Worm (Caenorhabditis elegans) whole organism, early embryonic: Measurements from ENCODE around the gene ccg-1.

Experiments used
- B0310.2 ChIP-seq: sonication (generic microtip); optimal IDR thresholded peaks from 2 replicates; lab custom pipeline; 2016; ENCODE audit warnings: mild to moderate bottlenecking, missing genetic modification characterization, missing compliant biosample characterization
- F13C5.2 ChIP-seq: sonication (generic microtip); optimal IDR thresholded peaks from 2 replicates; lab custom pipeline; 2017; ENCODE audit warnings: mild to moderate bottlenecking, missing genetic modification characterization, inconsistent platforms, missing compliant biosample characterization
- aly-1 ChIP-seq: sonication (generic microtip); optimal IDR thresholded peaks from 2 replicates; lab custom pipeline; 2016; ENCODE audit warnings: missing genetic modification characterization, missing compliant biosample characterization
- ama-1 ChIP-seq: fragments of 150-350 bp; optimal IDR thresholded peaks from 2 replicates; lab custom pipeline; 2014
- ceh-13 ChIP-seq: fragments of 200-800 bp; sonication (Bioruptor generic); optimal IDR thresholded peaks from 2 replicates; lab custom pipeline; 2018; ENCODE audit warnings: mild to moderate bottlenecking, missing genetic modification characterization, missing compliant biosample characterization
- ceh-36 ChIP-seq: sonication (generic microtip); optimal IDR thresholded peaks from 2 replicates; lab custom pipeline; 2016; ENCODE audit warnings: missing genetic modification characterization, inconsistent platforms, missing compliant biosample characterization
- ets-7 ChIP-seq: sonication (generic microtip); optimal IDR thresholded peaks from 2 replicates; lab custom pipeline; 2016; ENCODE audit warnings: missing genotype, missing genetic modification characterization, missing compliant biosample characterization
- flt-1 ChIP-seq: fragments of 200-800 bp; sonication (Bioruptor generic); IDR thresholded peaks from 2 replicates; pipeline ENCODE4 v1.3.6; 2022; ENCODE audit warnings: missing genetic modification characterization, missing compliant biosample characterization
- hmbx-1 ChIP-seq: sonication (generic microtip); optimal IDR thresholded peaks from 2 replicates; lab custom pipeline; 2016; ENCODE audit warnings: mild to moderate bottlenecking, missing genetic modification characterization, missing compliant biosample characterization
- hmg-4 ChIP-seq: fragments of 200-800 bp; sonication (Bioruptor generic); optimal IDR thresholded peaks from 2 replicates; lab custom pipeline; 2018; ENCODE audit warnings: mild to moderate bottlenecking, missing genetic modification characterization, missing compliant biosample characterization
- hnd-1 ChIP-seq: sonication (generic microtip); optimal IDR thresholded peaks from 2 replicates; lab custom pipeline; 2016; ENCODE audit warnings: missing genetic modification characterization, missing compliant biosample characterization
- pes-1 ChIP-seq: fragments of 200-800 bp; sonication (Bioruptor generic); IDR thresholded peaks from 2 replicates; pipeline ENCODE4 v1.3.6; 2022; ENCODE audit warnings: missing genetic modification reagents, missing genetic modification characterization, missing compliant biosample characterization
- scrt-1 ChIP-seq: fragments of 200-800 bp; sonication (Bioruptor generic); IDR thresholded peaks from 2 replicates; pipeline ENCODE4 v1.3.6; 2022; ENCODE audit warnings: missing genetic modification characterization, missing compliant biosample characterization
- sea-1 ChIP-seq: fragments of 200-800 bp; sonication (Bioruptor generic); conservative IDR thresholded peaks from 2 replicates; pipeline ENCODE4 v1.3.6; 2022; ENCODE audit warnings: missing genetic modification characterization, missing compliant biosample characterization
- tbx-11 ChIP-seq: fragments of 200-800 bp; sonication (Bioruptor generic); IDR thresholded peaks from 2 replicates; pipeline ENCODE4 v1.3.6; 2022; ENCODE audit warnings: missing genetic modification characterization, missing compliant biosample characterization
- tbx-37 ChIP-seq: fragments of 200-800 bp; sonication (Bioruptor generic); conservative IDR thresholded peaks from 2 replicates; pipeline ENCODE4 v1.3.6; 2022; ENCODE audit warnings: missing genetic modification reagents, missing genetic modification characterization, missing compliant biosample characterization
- tra-4 ChIP-seq: sonication (generic microtip); optimal IDR thresholded peaks from 2 replicates; lab custom pipeline; 2017; ENCODE audit warnings: missing genetic modification characterization, missing compliant biosample characterization

The ccg-1 gene

DNA sequence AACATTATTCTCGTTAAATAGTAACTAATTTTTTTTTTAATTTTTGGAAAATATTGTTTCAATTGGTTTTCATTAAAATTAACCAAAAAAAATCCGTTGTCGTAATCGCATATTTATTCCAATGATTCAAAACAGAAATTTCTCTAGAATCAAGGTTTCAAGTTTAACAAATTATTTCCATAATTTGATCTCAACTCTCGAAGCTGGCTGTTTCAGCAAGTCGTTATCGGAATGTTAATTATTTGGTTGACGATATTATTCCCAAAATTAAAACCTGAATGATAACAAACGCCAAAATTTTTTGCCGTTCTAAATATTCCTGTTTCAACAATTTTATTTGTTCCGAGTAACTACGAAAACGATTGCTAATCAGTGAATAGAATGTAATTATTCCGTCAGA lies 24.4 kb upstream of the ccg-1 start:
- no peak for TF ChIP-seq tra-4 (tag; lab: Kevin White, UChicago)
- no peak for TF ChIP-seq aly-1 (tag; lab: Kevin White, UChicago)
- no peak for TF ChIP-seq hmbx-1 (tag; lab: Kevin White, UChicago)
- no peak for TF ChIP-seq B0310.2 (tag; lab: Kevin White, UChicago)
- TF ChIP-seq ets-7 (tag; lab: Kevin White, UChicago) = no peak
- no peak for TF ChIP-seq tbx-11 (GFP tag; lab: Robert Waterston, UW)
- TF ChIP-seq flt-1 = no peak
- no peak for TF ChIP-seq sea-1 (GFP tag; lab: Robert Waterston, UW)
- TF ChIP-seq hnd-1 (tag; lab: Kevin White, UChicago) = no peak
- no peak for TF ChIP-seq pes-1
- no peak for TF ChIP-seq ceh-13 (GFP tag; lab: Kevin White, UChicago)
- no peak for TF ChIP-seq tbx-37 (GFP tag; lab: Robert Waterston, UW)
- no peak for TF ChIP-seq F13C5.2 (tag; lab: Kevin White, UChicago)
- TF ChIP-seq ceh-36 = no peak

ce11 chrIV:15294040-15294439 lies 18.4 kb upstream of the ccg-1 start, which contains the start of gene Y73F8A.10:
Gene Y73F8A.10 (plus strand): TSS chrIV:15294340.
- TF ChIP-seq F13C5.2 (tag; lab: Kevin White, UChicago) (no peak), hmg-4 (GFP tag; lab: Kevin White, UChicago) (no peak), ets-7 (tag; lab: Kevin White, UChicago) (no peak), tra-4 (tag; lab: Kevin White, UChicago) (no peak), ama-1 (lab: Kevin White, UChicago) (no peak), ceh-13 (GFP tag; lab: Kevin White, UChicago) (no peak), hnd-1 (tag; lab: Kevin White, UChicago) (no peak), sea-1 (GFP tag; lab: Robert Waterston, UW) (no peak), scrt-1 (GFP tag; lab: Robert Waterston, UW) (no peak), tbx-37 (GFP tag; lab: Robert Waterston, UW) (no peak), ceh-36 (no peak), hmbx-1 (tag; lab: Kevin White, UChicago) (no peak), B0310.2 (tag; lab: Kevin White, UChicago) (no peak), aly-1 (tag; lab: Kevin White, UChicago) (no peak), pes-1 (no peak), flt-1 (no peak), tbx-11 (GFP tag; lab: Robert Waterston, UW) (no peak)

- no peak for TF ChIP-seq flt-1
- TF ChIP-seq tbx-37 (GFP tag; lab: Robert Waterston, UW) = no peak
- no peak for TF ChIP-seq ceh-36
- no peak for TF ChIP-seq ceh-13 (GFP tag; lab: Kevin White, UChicago)
- no peak for TF ChIP-seq scrt-1 (GFP tag; lab: Robert Waterston, UW)
- no peak for TF ChIP-seq F13C5.2 (tag; lab: Kevin White, UChicago)
Observed at ce11 chrIV:15291607-15292006, 16.0 kb upstream of the ccg-1 start, which contains the start of gene pqn-91. Gene pqn-91 (plus strand): TSS chrIV:15291907.

- TF ChIP-seq tbx-37 (GFP tag; lab: Robert Waterston, UW) (no peak), scrt-1 (GFP tag; lab: Robert Waterston, UW) (no peak), hnd-1 (tag; lab: Kevin White, UChicago) (no peak), F13C5.2 (tag; lab: Kevin White, UChicago) (no peak), sea-1 (GFP tag; lab: Robert Waterston, UW) (no peak), tbx-11 (GFP tag; lab: Robert Waterston, UW) (no peak), hmbx-1 (tag; lab: Kevin White, UChicago) (no peak), ceh-36 (no peak), pes-1 (no peak)
Observed at ce11 chrIV:15291162-15291561, 15.6 kb upstream of the ccg-1 start, which contains the start of gene pqn-90. Gene pqn-90 (minus strand): TSS chrIV:15291262.

DNA sequence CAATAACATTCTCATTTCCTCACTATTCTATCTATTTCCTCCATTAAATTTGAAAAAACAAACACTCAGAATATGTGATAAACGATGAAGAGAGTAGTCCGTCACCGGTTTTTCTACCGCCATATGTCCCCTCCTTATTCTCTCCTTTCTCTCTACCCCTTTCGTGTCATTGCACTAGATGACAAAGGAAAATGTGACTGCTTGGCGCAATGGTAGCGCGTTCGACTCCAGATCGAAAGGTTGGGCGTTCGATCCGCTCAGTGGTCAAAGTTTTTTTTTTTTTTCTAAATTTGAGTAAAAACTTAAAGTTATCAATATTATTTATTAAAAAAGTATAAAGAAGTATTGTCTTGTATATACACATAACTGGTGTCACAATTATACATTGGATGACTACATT lies 13.9 kb upstream of the ccg-1 start:
- TF ChIP-seq tbx-11 (GFP tag; lab: Robert Waterston, UW) (peak; percentile 84), F13C5.2 (tag; lab: Kevin White, UChicago) (no peak), ama-1 (lab: Kevin White, UChicago) (no peak), sea-1 (GFP tag; lab: Robert Waterston, UW) (peak; percentile 78), pes-1 (peak; percentile 87), ceh-36 (no peak), ets-7 (tag; lab: Kevin White, UChicago) (no peak), tra-4 (tag; lab: Kevin White, UChicago) (no peak), hmbx-1 (tag; lab: Kevin White, UChicago) (no peak), ceh-13 (GFP tag; lab: Kevin White, UChicago) (peak; percentile 39), hmg-4 (GFP tag; lab: Kevin White, UChicago) (no peak), aly-1 (tag; lab: Kevin White, UChicago) (no peak), scrt-1 (GFP tag; lab: Robert Waterston, UW) (peak; percentile 84), flt-1 (peak; percentile 85), B0310.2 (tag; lab: Kevin White, UChicago) (no peak), tbx-37 (GFP tag; lab: Robert Waterston, UW) (peak; percentile 84), hnd-1 (tag; lab: Kevin White, UChicago) (peak; percentile 54)

ce11 chrIV:15283617-15284016 lies 8.0 kb upstream of the ccg-1 start:
- no peak for TF ChIP-seq tbx-11 (GFP tag; lab: Robert Waterston, UW)
- TF ChIP-seq tra-4 (tag; lab: Kevin White, UChicago) = no peak
- no peak for TF ChIP-seq flt-1
- no peak for TF ChIP-seq ets-7 (tag; lab: Kevin White, UChicago)

DNA sequence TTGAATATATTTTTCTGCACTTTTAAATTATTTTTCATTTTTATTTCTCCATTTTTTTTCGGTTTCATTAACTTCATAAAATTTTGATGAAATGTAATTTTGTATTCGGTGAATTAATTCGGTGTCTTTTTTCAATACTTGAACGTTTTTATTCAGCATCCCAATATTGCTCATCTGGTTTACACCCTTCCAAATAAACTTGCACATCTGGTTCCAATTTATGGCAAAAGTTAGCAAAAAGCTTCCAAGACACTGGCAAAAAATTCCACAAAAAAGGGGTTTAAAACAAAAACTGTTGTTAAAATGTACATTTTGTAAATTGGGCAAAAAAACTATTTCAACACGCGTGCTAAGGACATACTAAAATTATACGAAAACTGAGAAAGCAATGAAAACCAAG lies 4.6 kb upstream of the ccg-1 start:
- TF ChIP-seq scrt-1 (GFP tag; lab: Robert Waterston, UW) = no peak
- no peak for TF ChIP-seq B0310.2 (tag; lab: Kevin White, UChicago)
- TF ChIP-seq ceh-36 = no peak
- TF ChIP-seq ceh-13 (GFP tag; lab: Kevin White, UChicago) = no peak
- no peak for TF ChIP-seq sea-1 (GFP tag; lab: Robert Waterston, UW)
- TF ChIP-seq pes-1 = no peak
- TF ChIP-seq flt-1 = no peak
- TF ChIP-seq hmg-4 (GFP tag; lab: Kevin White, UChicago) = no peak
- no peak for TF ChIP-seq tbx-37 (GFP tag; lab: Robert Waterston, UW)
- TF ChIP-seq hmbx-1 (tag; lab: Kevin White, UChicago) = no peak
- TF ChIP-seq hnd-1 (tag; lab: Kevin White, UChicago) = no peak
